Fruit fly (Drosophila melanogaster) whole organism, embryonic: ENCODE results near the gene Gnpat.

Source experiments
- Antp ChIP-seq: fragments of 200-800 bp; sonication (Bioruptor generic); optimal IDR thresholded peaks from 3 replicates; lab custom pipeline; 2016; ENCODE audit warnings: missing biosample characterization, missing genetic modification characterization
- Atf-2 ChIP-seq: fragments of 200-800 bp; sonication (Bioruptor generic); optimal IDR thresholded peaks from 2 replicates; lab custom pipeline; 2016; ENCODE audit warnings: missing biosample characterization, missing genetic modification characterization
- Awh ChIP-seq: fragments of 200-800 bp; sonication (Bioruptor generic); IDR thresholded peaks from 2 replicates; pipeline ENCODE4, ENCODE4 v1.3.6; 2022; ENCODE audit warnings: missing biosample characterization, missing genetic modification characterization
- BEAF-32 ChIP-seq: fragments of 200-800 bp; sonication (Bioruptor generic); optimal IDR thresholded peaks from 3 replicates; lab custom pipeline; 2017; ENCODE audit warnings: missing biosample characterization, missing genetic modification characterization, mild to moderate bottlenecking, moderate library complexity, missing genetic modification reagents
- CG12236 ChIP-seq: fragments of 200-800 bp; sonication (Bioruptor generic); optimal IDR thresholded peaks from 2 replicates; lab custom pipeline; 2016; ENCODE audit warnings: missing biosample characterization, missing genetic modification characterization
- CG12299 ChIP-seq: fragments of 200-800 bp; sonication (Bioruptor generic); optimal IDR thresholded peaks from 2 replicates; lab custom pipeline; 2018; ENCODE audit warnings: missing biosample characterization, mild to moderate bottlenecking, missing genetic modification characterization
- CG17568 ChIP-seq: fragments of 200-800 bp; sonication (Bioruptor generic); optimal IDR thresholded peaks from 2 replicates; lab custom pipeline; 2018; ENCODE audit warnings: missing biosample characterization, mild to moderate bottlenecking, missing genetic modification characterization, moderate library complexity
- CG3995 ChIP-seq: fragments of 200-800 bp; sonication (Bioruptor generic); optimal IDR thresholded peaks from 3 replicates; lab custom pipeline; 2016; ENCODE audit warnings: missing biosample characterization, missing genetic modification characterization
- CG4730 ChIP-seq: fragments of 200-800 bp; sonication (Bioruptor generic); IDR thresholded peaks from 2 replicates; pipeline ENCODE4 v1.3.6; 2022; ENCODE audit warnings: missing biosample characterization, missing genetic modification characterization
- CG6272 ChIP-seq: fragments of 200-800 bp; sonication (Bioruptor generic); IDR thresholded peaks from 2 replicates; pipeline ENCODE4 v1.3.6; 2022; ENCODE audit warnings: missing biosample characterization, missing genetic modification characterization
- CG7556 ChIP-seq: fragments of 200-800 bp; sonication (Bioruptor generic); optimal IDR thresholded peaks from 2 replicates; lab custom pipeline; 2017; ENCODE audit warnings: missing biosample characterization, mild to moderate bottlenecking, missing genetic modification characterization
- CG7987 ChIP-seq: fragments of 200-800 bp; sonication (Bioruptor generic); optimal IDR thresholded peaks from 2 replicates; lab custom pipeline; 2018; ENCODE audit warnings: missing biosample characterization, mild to moderate bottlenecking, missing genetic modification characterization, moderate library complexity
- CG8290 ChIP-seq, 3 experiments: fragments of 200-800 bp; sonication (Bioruptor generic); optimal IDR thresholded peaks; 2 replicates each; lab custom pipeline; 2016 to 2019; ENCODE audit warnings: missing biosample characterization in 3 of 3, missing genetic modification characterization in 3 of 3, mild to moderate bottlenecking in 2 of 3, moderate library complexity in 1 of 3
- CG9817 ChIP-seq: fragments of 200-800 bp; sonication (Bioruptor generic); optimal IDR thresholded peaks from 2 replicates; lab custom pipeline; 2018; ENCODE audit warnings: missing biosample characterization, mild to moderate bottlenecking, missing genetic modification characterization, moderate library complexity
- Camta ChIP-seq: fragments of 200-800 bp; sonication (Bioruptor generic); optimal IDR thresholded peaks from 2 replicates; lab custom pipeline; 2016; ENCODE audit warnings: missing biosample characterization, missing genetic modification characterization
- CoRest ChIP-seq: fragments of 200-800 bp; sonication (Bioruptor generic); optimal IDR thresholded peaks from 3 replicates; lab custom pipeline; 2018; ENCODE audit warnings: missing biosample characterization, mild to moderate bottlenecking, missing genetic modification characterization, moderate library complexity
- Dp ChIP-seq: fragments of 200-800 bp; sonication (Bioruptor generic); optimal IDR thresholded peaks from 2 replicates; lab custom pipeline; 2018; ENCODE audit warnings: missing biosample characterization, mild to moderate bottlenecking, missing genetic modification characterization, moderate library complexity
- E2f1 ChIP-seq: fragments of 200-800 bp; sonication (Bioruptor generic); IDR thresholded peaks from 2 replicates; pipeline ENCODE4 v1.3.6; 2022; ENCODE audit warnings: missing biosample characterization, missing genetic modification characterization
- H15 ChIP-seq: fragments of 200-800 bp; sonication (Bioruptor generic); IDR thresholded peaks from 3 replicates; pipeline ENCODE4 v1.3.6; 2022; ENCODE audit warnings: missing biosample characterization, missing genetic modification characterization
- HLH4C ChIP-seq: fragments of 200-800 bp; sonication (Bioruptor generic); IDR thresholded peaks from 3 replicates; pipeline ENCODE4 v1.3.6; 2022; ENCODE audit warnings: missing biosample characterization, missing genetic modification characterization; ENCODE audit not compliant: partially characterized antibody
- HLHmδ ChIP-seq: fragments of 200-800 bp; sonication (Bioruptor generic); optimal IDR thresholded peaks from 2 replicates; lab custom pipeline; 2018; ENCODE audit warnings: missing biosample characterization, mild to moderate bottlenecking, missing genetic modification characterization, moderate library complexity
- Hr51 ChIP-seq, 2 experiments: fragments of 200-800 bp; sonication (Bioruptor generic); optimal IDR thresholded peaks; 2 replicates in 1 of 2; 3 replicates in 1 of 2; lab custom pipeline; 2016 to 2018; ENCODE audit warnings: missing biosample characterization in 2 of 2, missing genetic modification characterization in 2 of 2, mild to moderate bottlenecking in 1 of 2, moderate library complexity in 1 of 2
- Hr78 ChIP-seq, 2 experiments: fragments of 200-800 bp in 1 of 2; fragments of >200 bp in 1 of 2; sonication (Bioruptor generic) in 1 of 2; optimal IDR thresholded peaks; 2 replicates each; lab custom pipeline; 2017 to 2019; ENCODE audit warnings: missing biosample characterization in 2 of 2, missing genetic modification characterization in 2 of 2, mild to moderate bottlenecking in 1 of 2, moderate library complexity in 1 of 2
- MTF-1 ChIP-seq: fragments of 200-800 bp; sonication (Bioruptor generic); optimal IDR thresholded peaks from 2 replicates; lab custom pipeline; 2018; ENCODE audit warnings: missing biosample characterization, mild to moderate bottlenecking, missing genetic modification characterization, borderline replicate concordance
- Mad ChIP-seq: fragments of 200-800 bp; sonication (Bioruptor generic); optimal IDR thresholded peaks from 2 replicates; lab custom pipeline; 2016; ENCODE audit warnings: missing biosample characterization, missing genetic modification characterization
- Mes4 ChIP-seq: fragments of 200-800 bp; sonication (Bioruptor generic); optimal IDR thresholded peaks from 2 replicates; lab custom pipeline; 2016; ENCODE audit warnings: missing biosample characterization, missing genetic modification characterization
- NC2α ChIP-seq: fragments of 200-800 bp; sonication (Bioruptor generic); optimal IDR thresholded peaks from 2 replicates; lab custom pipeline; 2016; ENCODE audit warnings: missing biosample characterization, missing genetic modification characterization
- Oli ChIP-seq: fragments of 200-800 bp; sonication (Bioruptor generic); optimal IDR thresholded peaks from 2 replicates; lab custom pipeline; 2018; ENCODE audit warnings: missing biosample characterization, mild to moderate bottlenecking, missing genetic modification characterization, moderate library complexity
- Pdp1 ChIP-seq, 2 experiments: fragments of 200-800 bp; sonication (Bioruptor generic); optimal IDR thresholded peaks; 3 replicates each; lab custom pipeline; 2016; ENCODE audit warnings: missing biosample characterization in 2 of 2, missing genetic modification characterization in 2 of 2, mild to moderate bottlenecking in 1 of 2, moderate library complexity in 1 of 2
- Rx ChIP-seq: fragments of 200-800 bp; sonication (Bioruptor generic); IDR thresholded peaks from 2 replicates; pipeline ENCODE4 v1.3.6; 2022; ENCODE audit warnings: missing biosample characterization, missing genetic modification characterization
- Stat92E ChIP-seq, 3 experiments: fragments of >200 bp in 2 of 3; fragments of 200-800 bp in 1 of 3; sonication (Bioruptor generic) in 1 of 3; optimal IDR thresholded peaks; 2 replicates each; lab custom pipeline; 2017 to 2019; ENCODE audit warnings: missing biosample characterization in 3 of 3, missing genetic modification characterization in 3 of 3, mild to moderate bottlenecking in 1 of 3, moderate library complexity in 1 of 3
- Xbp1 ChIP-seq: fragments of 200-800 bp; sonication (Bioruptor generic); optimal IDR thresholded peaks from 3 replicates; lab custom pipeline; 2016; ENCODE audit warnings: missing biosample characterization, mild to moderate bottlenecking, missing genetic modification characterization
- ara ChIP-seq: fragments of 200-800 bp; sonication (Bioruptor generic); IDR thresholded peaks from 2 replicates; pipeline ENCODE4 v1.3.6; 2022; ENCODE audit warnings: missing biosample characterization, missing genetic modification characterization
- bowl ChIP-seq: fragments of 200-800 bp; sonication (Bioruptor generic); IDR thresholded peaks from 2 replicates; pipeline ENCODE4 v1.3.6; 2022; ENCODE audit warnings: missing biosample characterization, missing genetic modification characterization
- cato ChIP-seq: fragments of 200-800 bp; sonication (Bioruptor generic); optimal IDR thresholded peaks from 2 replicates; lab custom pipeline; 2016; ENCODE audit warnings: missing biosample characterization, missing genetic modification characterization, borderline replicate concordance
- dati ChIP-seq: fragments of 200-800 bp; sonication (Bioruptor generic); IDR thresholded peaks from 2 replicates; pipeline ENCODE4 v1.3.6; 2022; ENCODE audit warnings: missing biosample characterization, missing genetic modification characterization
- disco-r ChIP-seq: fragments of 200-800 bp; sonication (Bioruptor generic); optimal IDR thresholded peaks from 2 replicates; lab custom pipeline; 2016; ENCODE audit warnings: missing biosample characterization, missing genetic modification characterization
- dmrt99B ChIP-seq: fragments of 200-800 bp; sonication (Bioruptor generic); optimal IDR thresholded peaks from 2 replicates; lab custom pipeline; 2018; ENCODE audit warnings: missing biosample characterization, mild to moderate bottlenecking, missing genetic modification characterization, moderate library complexity
- fru ChIP-seq: fragments of >200 bp; optimal IDR thresholded peaks from 2 replicates; lab custom pipeline; 2017
- lmd ChIP-seq: fragments of 200-800 bp; sonication (Bioruptor generic); IDR thresholded peaks from 2 replicates; pipeline ENCODE4 v1.3.6; 2022; ENCODE audit warnings: missing biosample characterization, missing genetic modification characterization
- nerfin-2 ChIP-seq: fragments of 200-800 bp; sonication (Bioruptor generic); IDR thresholded peaks from 2 replicates; pipeline ENCODE4 v1.3.6; 2022; ENCODE audit warnings: missing biosample characterization, missing genetic modification characterization; ENCODE audit not compliant: partially characterized antibody
- peb ChIP-seq: fragments of 200-800 bp; sonication (Bioruptor generic); IDR thresholded peaks from 2 replicates; pipeline ENCODE4 v1.3.6; 2022; ENCODE audit warnings: missing biosample characterization, missing genetic modification characterization
- prd ChIP-seq, 3 experiments: fragments of >200 bp in 2 of 3; fragments of 200-800 bp in 1 of 3; sonication (Bioruptor generic) in 1 of 3; optimal IDR thresholded peaks in 2 of 3; IDR thresholded peaks in 1 of 3; 2 replicates in 2 of 3; 3 replicates in 1 of 3; pipeline versions ENCODE4 v1.3.6 to Lab custom; 2017 to 2022; ENCODE audit warnings: missing biosample characterization in 1 of 3, missing genetic modification characterization in 1 of 3
- stwl ChIP-seq: fragments of 200-800 bp; sonication (Bioruptor generic); optimal IDR thresholded peaks from 3 replicates; lab custom pipeline; 2018; ENCODE audit warnings: missing biosample characterization, mild to moderate bottlenecking, missing genetic modification characterization, moderate library complexity
- tgo ChIP-seq: fragments of 200-800 bp; sonication (Bioruptor generic); IDR thresholded peaks from 3 replicates; pipeline ENCODE4 v1.3.6; 2022; ENCODE audit warnings: missing biosample characterization, missing genetic modification characterization
- tna ChIP-seq: fragments of 200-800 bp; sonication (Bioruptor generic); IDR thresholded peaks from 2 replicates; pipeline ENCODE4 v1.3.6; 2022; ENCODE audit warnings: missing biosample characterization, missing genetic modification characterization; ENCODE audit not compliant: partially characterized antibody
- trh ChIP-seq: fragments of 200-800 bp; sonication (Bioruptor generic); optimal IDR thresholded peaks from 2 replicates; lab custom pipeline; 2016; ENCODE audit warnings: missing biosample characterization, missing genetic modification characterization
- vvl ChIP-seq: fragments of 200-800 bp; sonication (Bioruptor generic); IDR thresholded peaks from 2 replicates; pipeline ENCODE4 v1.3.6; 2022; ENCODE audit warnings: missing biosample characterization, missing genetic modification characterization

Gnpat gene

dm6 chr3R:25462642-25463317 is 28.0 kb downstream of the Gnpat start (continued):
- TF ChIP-seq CoRest (tag; lab: Kevin White, UChicago) = peak; percentile 41
- TF ChIP-seq Camta (GFP tag; lab: Kevin White, UChicago) = no peak
- TF ChIP-seq Hr78 (GFP tag; optimal IDR thresholded peaks at IDR 0.05; lab: Kevin White, UChicago) = no peak
- TF ChIP-seq Oli (tag; lab: Kevin White, UChicago) = peak; percentile 20
- TF ChIP-seq Pdp1 (GFP tag; optimal IDR thresholded peaks at IDR 0.05; lab: Kevin White, UChicago) = no peak
- no peak for TF ChIP-seq nerfin-2 (GFP tag; lab: Robert Waterston, UW)
- TF ChIP-seq H15 (GFP tag; lab: Robert Waterston, UW) = peak; percentile 40; the same call in 1 of the 3 replicates
- no peak for TF ChIP-seq NC2α (GFP tag; lab: Kevin White, UChicago)
- TF ChIP-seq tgo (GFP tag; lab: Robert Waterston, UW) = peak; percentile 63; the same call in 2 of the 3 replicates
- TF ChIP-seq dati (GFP tag; lab: Robert Waterston, UW) = no peak
- TF ChIP-seq lmd (GFP tag; lab: Robert Waterston, UW) = no peak
- no peak for TF ChIP-seq CG6272 (GFP tag; lab: Robert Waterston, UW)
- no peak for TF ChIP-seq peb (GFP tag; lab: Robert Waterston, UW)
- TF ChIP-seq prd (optimal IDR thresholded peaks at IDR 0.05; lab: Kevin White, UChicago) = no peak
- TF ChIP-seq prd (GFP tag; IDR thresholded peaks at IDR 0.05; lab: Robert Waterston, UW) = peak; percentile 56; the same call in 1 of the 3 replicates
- no peak for TF ChIP-seq fru (lab: Kevin White, UChicago)
- no peak for TF ChIP-seq Mes4 (GFP tag; lab: Kevin White, UChicago)
- TF ChIP-seq CG3995 = no peak
- TF ChIP-seq disco-r (GFP tag; lab: Kevin White, UChicago) = no peak
- TF ChIP-seq MTF-1 (GFP tag; lab: Kevin White, UChicago) = no peak
- no peak for TF ChIP-seq tna (GFP tag; lab: Robert Waterston, UW)
- no peak for TF ChIP-seq Atf-2
- TF ChIP-seq CG12299 = no peak
- TF ChIP-seq Antp (GFP tag; lab: Kevin White, UChicago) = no peak
- TF ChIP-seq Mad = no peak
- no peak for TF ChIP-seq HLH4C (GFP tag; lab: Robert Waterston, UW)
- TF ChIP-seq bowl (GFP tag; lab: Robert Waterston, UW) = no peak
- TF ChIP-seq stwl (tag; lab: Kevin White, UChicago) = no peak
- TF ChIP-seq HLHmδ (GFP tag; lab: Kevin White, UChicago) = no peak
- no peak for TF ChIP-seq BEAF-32 (GFP tag; lab: Kevin White, UChicago)
- peak; percentile 55; the same call in 1 of the 2 replicates for TF ChIP-seq Awh (GFP tag; lab: Robert Waterston, UW)
- no peak for TF ChIP-seq trh (GFP tag; lab: Kevin White, UChicago)
- TF ChIP-seq dmrt99B (tag; lab: Kevin White, UChicago) = peak; percentile 60
- no peak for TF ChIP-seq vvl (GFP tag; lab: Robert Waterston, UW)
- no peak for TF ChIP-seq Dp
- no peak for TF ChIP-seq Stat92E (GFP tag; optimal IDR thresholded peaks at IDR 0.05; lab: Kevin White, UChicago)
- no peak for TF ChIP-seq CG8290 (GFP tag; optimal IDR thresholded peaks at IDR 0.05; lab: Kevin White, UChicago)
- no peak for TF ChIP-seq CG8290 (tag; optimal IDR thresholded peaks at IDR 0.05; lab: Kevin White, UChicago)
- TF ChIP-seq CG12236 (GFP tag; lab: Kevin White, UChicago) = no peak
- TF ChIP-seq Rx (GFP tag; lab: Robert Waterston, UW) = no peak
- peak; percentile 43 for TF ChIP-seq E2f1
- peak in 1 of 2 experiments; percentile 50 for TF ChIP-seq Hr51 (GFP tag; optimal IDR thresholded peaks at IDR 0.05; lab: Kevin White, UChicago)
- peak; percentile 49 for TF ChIP-seq CG7556 (GFP tag; lab: Kevin White, UChicago)
- no peak for TF ChIP-seq CG4730 (GFP tag; lab: Robert Waterston, UW)
- TF ChIP-seq CG9817 (tag; lab: Kevin White, UChicago) = peak; percentile 11
- TF ChIP-seq CG17568 (GFP tag; lab: Kevin White, UChicago) = peak; percentile 58
- no peak for TF ChIP-seq ara (GFP tag; lab: Robert Waterston, UW)
- TF ChIP-seq cato (GFP tag; lab: Kevin White, UChicago) = no peak
- no peak for TF ChIP-seq CG7987 (GFP tag; lab: Kevin White, UChicago)
- peak; percentile 21 for TF ChIP-seq Xbp1 (GFP tag; lab: Kevin White, UChicago)
